Fruit fly (Drosophila melanogaster) whole organism, embryonic: ENCODE data around the gene GluRIIE.
A peak's percentile ranks its signal among the peaks of the same experiment; 100 is the strongest.

ENCODE experiments used
- Aef1 ChIP-seq: fragments of 200-800 bp; sonication (Bioruptor generic); IDR thresholded peaks from 3 replicates; pipeline ENCODE4 v1.3.6; 2022; ENCODE audit warnings: missing biosample characterization, missing genetic modification characterization
- Asciz ChIP-seq: fragments of 200-800 bp; sonication (Bioruptor generic); optimal IDR thresholded peaks from 2 replicates; lab custom pipeline; 2017; ENCODE audit warnings: missing biosample characterization, mild to moderate bottlenecking, missing genetic modification characterization, missing genetic modification reagents
- CG10321 ChIP-seq: fragments of 200-800 bp; sonication (Bioruptor generic); IDR thresholded peaks from 2 replicates; pipeline ENCODE4 v1.3.6; 2022; ENCODE audit warnings: missing biosample characterization, missing genetic modification characterization
- CG11398 ChIP-seq: fragments of 200-800 bp; sonication (Bioruptor generic); optimal IDR thresholded peaks from 2 replicates; lab custom pipeline; 2016; ENCODE audit warnings: missing biosample characterization, missing genetic modification characterization
- CG12942 ChIP-seq: fragments of 200-800 bp; sonication (Bioruptor generic); optimal IDR thresholded peaks from 3 replicates; lab custom pipeline; 2016; ENCODE audit warnings: missing biosample characterization, missing genetic modification characterization
- CG13894 ChIP-seq: fragments of 200-800 bp; sonication (Bioruptor generic); optimal IDR thresholded peaks from 3 replicates; lab custom pipeline; 2018; ENCODE audit warnings: missing biosample characterization, mild to moderate bottlenecking, missing genetic modification characterization, moderate library complexity
- CG15514 ChIP-seq: fragments of 200-800 bp; sonication (Bioruptor generic); optimal IDR thresholded peaks from 3 replicates; lab custom pipeline; 2017; ENCODE audit warnings: missing biosample characterization, missing genetic modification characterization, mild to moderate bottlenecking, moderate library complexity, missing genetic modification reagents
- CG16815 ChIP-seq: fragments of 200-800 bp; sonication (Bioruptor generic); optimal IDR thresholded peaks from 3 replicates; lab custom pipeline; 2017; ENCODE audit warnings: missing biosample characterization, mild to moderate bottlenecking, missing genetic modification characterization
- CG18619 ChIP-seq: fragments of 200-800 bp; sonication (Bioruptor generic); optimal IDR thresholded peaks from 3 replicates; lab custom pipeline; 2017; ENCODE audit warnings: missing biosample characterization, mild to moderate bottlenecking, missing genetic modification characterization
- CG3726 ChIP-seq: fragments of 200-800 bp; sonication (Bioruptor generic); IDR thresholded peaks from 3 replicates; pipeline ENCODE4, ENCODE4 v1.3.6; 2022; ENCODE audit warnings: missing biosample characterization, missing genetic modification characterization
- CG3838 ChIP-seq: fragments of 200-800 bp; sonication (Bioruptor generic); optimal IDR thresholded peaks from 3 replicates; lab custom pipeline; 2016; ENCODE audit warnings: missing biosample characterization, missing genetic modification characterization
- CG3995 ChIP-seq: fragments of 200-800 bp; sonication (Bioruptor generic); optimal IDR thresholded peaks from 3 replicates; lab custom pipeline; 2016; ENCODE audit warnings: missing biosample characterization, missing genetic modification characterization
- CG43689 ChIP-seq: fragments of 200-800 bp; sonication (Bioruptor generic); IDR thresholded peaks from 2 replicates; pipeline ENCODE4 v1.3.6; 2022; ENCODE audit warnings: missing biosample characterization, missing genetic modification characterization
- CG4424 ChIP-seq: fragments of 200-800 bp; sonication (Bioruptor generic); optimal IDR thresholded peaks from 3 replicates; lab custom pipeline; 2016; ENCODE audit warnings: missing biosample characterization, missing genetic modification characterization
- CG5180 ChIP-seq: fragments of 200-800 bp; sonication (Bioruptor generic); optimal IDR thresholded peaks from 3 replicates; lab custom pipeline; 2017; ENCODE audit warnings: missing biosample characterization, missing genetic modification characterization, mild to moderate bottlenecking, moderate library complexity, missing genetic modification reagents
- CG7556 ChIP-seq: fragments of 200-800 bp; sonication (Bioruptor generic); optimal IDR thresholded peaks from 2 replicates; lab custom pipeline; 2017; ENCODE audit warnings: missing biosample characterization, mild to moderate bottlenecking, missing genetic modification characterization
- Ets65A ChIP-seq: fragments of 200-800 bp; sonication (Bioruptor generic); peaks from one replicate; lab custom pipeline; 2016; ENCODE audit warnings: missing biosample characterization, missing genetic modification characterization
- Gsc ChIP-seq: fragments of 200-800 bp; sonication (Bioruptor generic); IDR thresholded peaks from 2 replicates; pipeline ENCODE4 v1.3.6; 2022; ENCODE audit warnings: missing biosample characterization, missing genetic modification characterization
- Hmx ChIP-seq: fragments of 200-800 bp; sonication (Bioruptor generic); optimal IDR thresholded peaks from 2 replicates; lab custom pipeline; 2016; ENCODE audit warnings: missing biosample characterization, missing genetic modification characterization
- Jarid2 ChIP-seq: fragments of 200-800 bp; sonication (Bioruptor generic); optimal IDR thresholded peaks from 3 replicates; lab custom pipeline; 2017; ENCODE audit warnings: mild to moderate bottlenecking, missing biosample characterization, missing genetic modification reagents, missing genetic modification characterization
- Lhr ChIP-seq: fragments of 200-800 bp; sonication (Bioruptor generic); optimal IDR thresholded peaks from 3 replicates; lab custom pipeline; 2017; ENCODE audit warnings: mild to moderate bottlenecking, missing biosample characterization, missing genetic modification reagents, missing genetic modification characterization
- Med ChIP-seq: fragments of 200-800 bp; sonication (Bioruptor generic); peaks from one replicate; lab custom pipeline; 2016; ENCODE audit warnings: missing biosample characterization, missing genetic modification characterization, mild to moderate bottlenecking, inconsistent platforms, moderate library complexity
- Side ChIP-seq: fragments of 200-800 bp; sonication (Bioruptor generic); optimal IDR thresholded peaks from 2 replicates; lab custom pipeline; 2016; ENCODE audit warnings: missing biosample characterization, missing genetic modification characterization
- Sox100B ChIP-seq: fragments of 200-800 bp; sonication (Bioruptor generic); optimal IDR thresholded peaks from 3 replicates; lab custom pipeline; 2018; ENCODE audit warnings: missing biosample characterization, mild to moderate bottlenecking, missing genetic modification characterization
- Sry-β ChIP-seq: fragments of 200-800 bp; sonication (Bioruptor generic); optimal IDR thresholded peaks from 2 replicates; lab custom pipeline; 2018; ENCODE audit warnings: missing biosample characterization, mild to moderate bottlenecking, missing genetic modification characterization, moderate library complexity
- Ssrp ChIP-seq: fragments of 200-800 bp; sonication (Bioruptor generic); optimal IDR thresholded peaks from 2 replicates; lab custom pipeline; 2018; ENCODE audit warnings: missing biosample characterization, mild to moderate bottlenecking, missing genetic modification characterization, moderate library complexity
- aop ChIP-seq: fragments of 200-800 bp; sonication (Bioruptor generic); IDR thresholded peaks from 2 replicates; pipeline ENCODE4 v1.3.6; 2022; ENCODE audit warnings: missing biosample characterization, missing genetic modification characterization
- ash1 ChIP-seq: fragments of 200-800 bp; sonication (Bioruptor generic); optimal IDR thresholded peaks from 2 replicates; lab custom pipeline; 2018; ENCODE audit warnings: missing biosample characterization, mild to moderate bottlenecking, missing genetic modification characterization
- ato ChIP-seq: fragments of 200-800 bp; sonication (Bioruptor generic); IDR thresholded peaks from 2 replicates; pipeline ENCODE4 v1.3.6; 2022; ENCODE audit warnings: missing biosample characterization, missing genetic modification characterization; ENCODE audit not compliant: partially characterized antibody
- dan ChIP-seq: fragments of 200-800 bp; sonication (Bioruptor generic); IDR thresholded peaks from 2 replicates; pipeline ENCODE4 v1.3.6; 2022; ENCODE audit warnings: missing biosample characterization, missing genetic modification characterization
- h ChIP-seq: fragments of >200 bp; optimal IDR thresholded peaks from 2 replicates; lab custom pipeline; 2017
- kni ChIP-seq: fragments of 200-800 bp; sonication (Bioruptor generic); optimal IDR thresholded peaks from 3 replicates; lab custom pipeline; 2017; ENCODE audit warnings: mild to moderate bottlenecking, missing biosample characterization, missing genetic modification reagents, missing genetic modification characterization
- lov ChIP-seq, 2 experiments: fragments of 200-800 bp in 1 of 2; fragments of >200 bp in 1 of 2; sonication (Bioruptor generic) in 1 of 2; IDR thresholded peaks in 1 of 2; optimal IDR thresholded peaks in 1 of 2; 2 replicates in 1 of 2; 3 replicates in 1 of 2; pipeline versions ENCODE4 v1.3.6 to Lab custom; 2017 to 2022; ENCODE audit warnings: missing biosample characterization in 1 of 2, missing genetic modification characterization in 1 of 2
- org-1 ChIP-seq: fragments of 200-800 bp; sonication (Bioruptor generic); optimal IDR thresholded peaks from 2 replicates; lab custom pipeline; 2017; ENCODE audit warnings: missing biosample characterization, missing genetic modification characterization
- repo ChIP-seq: fragments of 200-800 bp; sonication (Bioruptor generic); optimal IDR thresholded peaks from 2 replicates; lab custom pipeline; 2016; ENCODE audit warnings: missing biosample characterization, missing genetic modification characterization
- scrt ChIP-seq: fragments of 200-800 bp; sonication (Bioruptor generic); optimal IDR thresholded peaks from 2 replicates; lab custom pipeline; 2018; ENCODE audit warnings: missing biosample characterization, mild to moderate bottlenecking, missing genetic modification characterization, moderate library complexity
- slou ChIP-seq: fragments of 200-800 bp; sonication (Bioruptor generic); optimal IDR thresholded peaks from 3 replicates; lab custom pipeline; 2016; ENCODE audit warnings: missing biosample characterization, missing genetic modification characterization
- ttk ChIP-seq: fragments of 200-800 bp; sonication (Bioruptor generic); IDR thresholded peaks from 2 replicates; pipeline ENCODE4 v2.1.2; 2022; ENCODE audit warnings: missing biosample characterization, missing genetic modification characterization
- vnd ChIP-seq: fragments of 200-800 bp; sonication (Bioruptor generic); IDR thresholded peaks from 3 replicates; pipeline ENCODE4 v1.3.6; 2022; ENCODE audit warnings: missing biosample characterization, missing genetic modification characterization; ENCODE audit not compliant: partially characterized antibody
- zfh1 ChIP-seq: fragments of 200-800 bp; sonication (Bioruptor generic); IDR thresholded peaks from 3 replicates; pipeline ENCODE4 v1.3.6; 2022; ENCODE audit warnings: missing biosample characterization, missing genetic modification characterization

Gene GluRIIE

dm6 chr3R:20633984-20634446, 14.5 kb downstream of the GluRIIE start (continued):
- TF ChIP-seq CG12942 (GFP tag; lab: Kevin White, UChicago): peak; percentile 68
- TF ChIP-seq aop: no peak
- TF ChIP-seq dan (GFP tag; lab: Robert Waterston, UW): no peak
- TF ChIP-seq org-1 (GFP tag; lab: Kevin White, UChicago): no peak
- no peak for TF ChIP-seq h
- no peak for TF ChIP-seq Gsc (GFP tag; lab: Robert Waterston, UW)
- TF ChIP-seq Sox100B (GFP tag; lab: Kevin White, UChicago): no peak
- no peak for TF ChIP-seq Asciz
- TF ChIP-seq CG4424 (GFP tag; lab: Kevin White, UChicago): peak; percentile 77
- peak; percentile 53 for TF ChIP-seq ttk (GFP tag; lab: Robert Waterston, UW)
- peak; percentile 57 for TF ChIP-seq Ssrp (tag; lab: Kevin White, UChicago)
- no peak for TF ChIP-seq Sry-β (GFP tag; lab: Kevin White, UChicago)
- TF ChIP-seq vnd (GFP tag; lab: Robert Waterston, UW): no peak
- peak; percentile 7 for TF ChIP-seq Hmx
- TF ChIP-seq repo: peak; percentile 12
- no peak for TF ChIP-seq CG10321
- no peak for TF ChIP-seq lov (optimal IDR thresholded peaks at IDR 0.05; lab: Kevin White, UChicago)
- TF ChIP-seq lov (GFP tag; IDR thresholded peaks at IDR 0.05; lab: Robert Waterston, UW): 0 out of 3 replicates have a peak, but pooled peaks have one; percentile 65
- TF ChIP-seq Lhr: no peak
- TF ChIP-seq CG3995 (GFP tag; lab: Kevin White, UChicago): peak; percentile 41
- no peak for TF ChIP-seq ash1 (GFP tag; lab: Kevin White, UChicago)
- TF ChIP-seq CG16815 (GFP tag; lab: Kevin White, UChicago): peak; percentile 27
- peak; percentile 50 for TF ChIP-seq Side (GFP tag; lab: Kevin White, UChicago)
- TF ChIP-seq scrt: no peak
- no peak for TF ChIP-seq kni (GFP tag; lab: Kevin White, UChicago)
- TF ChIP-seq CG3838: no peak
- no peak for TF ChIP-seq CG13894
- TF ChIP-seq CG5180 (GFP tag; lab: Kevin White, UChicago): no peak
- TF ChIP-seq zfh1: peak; percentile 62
- no peak for TF ChIP-seq ato (GFP tag; lab: Robert Waterston, UW)

dm6 chr3R:20626123-20626522, 22.4 kb downstream of the GluRIIE start:
- TF ChIP-seq CG18619 (GFP tag; lab: Kevin White, UChicago) (no peak), CG11398 (GFP tag; lab: Kevin White, UChicago) (no peak), Ets65A (GFP tag; lab: Kevin White, UChicago) (peak; percentile 76), Jarid2 (GFP tag; lab: Kevin White, UChicago) (no peak), CG43689 (GFP tag; lab: Robert Waterston, UW) (peak; percentile 8; the same call in 1 of the 2 replicates), CG15514 (no peak), CG7556 (no peak), Aef1 (GFP tag; lab: Robert Waterston, UW) (no peak), CG3726 (GFP tag; lab: Robert Waterston, UW) (no peak), slou (no peak), Med (GFP tag; lab: Kevin White, UChicago) (peak; percentile 51)
